Worm (Caenorhabditis elegans): ENCODE data around the gene nhr-150.

DNA sequence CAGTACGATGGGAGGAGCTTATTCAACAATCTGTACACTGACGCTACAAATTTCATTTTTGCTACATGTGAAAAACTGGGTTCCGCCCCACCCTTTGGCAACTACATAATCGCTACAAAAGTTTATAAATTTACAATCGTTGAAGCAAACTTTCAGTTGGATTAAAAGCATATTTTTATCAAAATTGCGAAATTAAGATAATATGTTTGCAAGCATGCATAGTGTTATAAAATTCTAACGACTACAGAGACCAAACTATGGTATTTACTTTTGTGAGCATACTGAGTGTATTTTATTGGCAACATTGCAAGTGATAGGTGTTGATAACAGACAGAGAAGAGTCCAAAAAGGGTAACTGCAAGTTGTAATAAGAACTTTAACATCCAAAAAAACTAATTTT is 2.7 kb downstream of the nhr-150 start, which contains the start of gene C06B8.2:
- TF ChIP-seq fax-1 (tag; optimal IDR thresholded peaks at IDR 0.05) (no peak), ceh-45 (GFP tag; IDR thresholded peaks at IDR 0.05) (no peak), F13H6.1 (tag; optimal IDR thresholded peaks at IDR 0.05) (no peak)
